Fruit fly (Drosophila melanogaster) whole organism, embryonic: Measurements from ENCODE around the gene CG12012.

Experiments
- Adf1 ChIP-seq: fragments of 200-800 bp; sonication (Bioruptor generic); IDR thresholded peaks from 2 replicates; pipeline ENCODE4 v1.3.6; 2022; ENCODE audit warnings: missing biosample characterization, missing genetic modification characterization
- CG11247 ChIP-seq: fragments of 200-800 bp; sonication (Bioruptor generic); IDR thresholded peaks from 2 replicates; pipeline ENCODE4 v1.3.6; 2022; ENCODE audit warnings: missing biosample characterization, missing genetic modification characterization
- CG13894 ChIP-seq: fragments of 200-800 bp; sonication (Bioruptor generic); optimal IDR thresholded peaks from 3 replicates; lab custom pipeline; 2018; ENCODE audit warnings: missing biosample characterization, mild to moderate bottlenecking, missing genetic modification characterization, moderate library complexity
- CG14441 ChIP-seq: fragments of 200-800 bp; sonication (Bioruptor generic); IDR thresholded peaks from 2 replicates; pipeline ENCODE4 v1.3.6; 2022; ENCODE audit warnings: missing biosample characterization, missing genetic modification characterization
- CG14667 ChIP-seq: fragments of 200-800 bp; sonication (Bioruptor generic); IDR thresholded peaks from 2 replicates; pipeline ENCODE4 v1.3.6; 2022; ENCODE audit warnings: missing biosample characterization, missing genetic modification characterization
- CG17186 ChIP-seq: fragments of 200-800 bp; sonication (Bioruptor generic); optimal IDR thresholded peaks from 3 replicates; lab custom pipeline; 2017; ENCODE audit warnings: missing biosample characterization, missing genetic modification reagents, missing genetic modification characterization
- CG17829 ChIP-seq: fragments of 200-800 bp; optimal IDR thresholded peaks from 2 replicates; lab custom pipeline; 2019; ENCODE audit warnings: missing biosample characterization, mild to moderate bottlenecking, missing genetic modification characterization, moderate library complexity
- CG2116 ChIP-seq: fragments of 200-800 bp; sonication (Bioruptor generic); optimal IDR thresholded peaks from 3 replicates; lab custom pipeline; 2018; ENCODE audit warnings: missing biosample characterization, mild to moderate bottlenecking, missing genetic modification characterization
- CG31224 ChIP-seq: fragments of 200-800 bp; sonication (Bioruptor generic); IDR thresholded peaks from 2 replicates; pipeline ENCODE4 v1.3.6; 2022; ENCODE audit warnings: missing biosample characterization, missing genetic modification characterization
- CG3847 ChIP-seq: fragments of 200-800 bp; sonication (Bioruptor generic); IDR thresholded peaks from 2 replicates; pipeline ENCODE4 v1.3.6; 2022; ENCODE audit warnings: missing biosample characterization, missing genetic modification characterization
- CG8924 ChIP-seq: fragments of 200-800 bp; optimal IDR thresholded peaks from 3 replicates; lab custom pipeline; 2019; ENCODE audit warnings: missing biosample characterization, mild to moderate bottlenecking, missing genetic modification characterization, moderate library complexity
- CG9437 ChIP-seq: fragments of 200-800 bp; sonication (Bioruptor generic); optimal IDR thresholded peaks from 2 replicates; lab custom pipeline; 2018; ENCODE audit warnings: missing biosample characterization, mild to moderate bottlenecking, missing genetic modification characterization
- CoRest ChIP-seq: fragments of 200-800 bp; sonication (Bioruptor generic); optimal IDR thresholded peaks from 3 replicates; lab custom pipeline; 2018; ENCODE audit warnings: missing biosample characterization, mild to moderate bottlenecking, missing genetic modification characterization, moderate library complexity
- Dbx ChIP-seq: fragments of 200-800 bp; sonication (Bioruptor generic); IDR thresholded peaks from 3 replicates; pipeline ENCODE4 v1.3.6; 2022; ENCODE audit warnings: missing biosample characterization, missing genetic modification characterization
- Drgx ChIP-seq: fragments of 200-800 bp; sonication (Bioruptor generic); IDR thresholded peaks from 2 replicates; pipeline ENCODE4 v1.3.6; 2022; ENCODE audit warnings: missing biosample characterization, missing genetic modification characterization
- Ets97D ChIP-seq: fragments of 200-800 bp; sonication (Bioruptor generic); optimal IDR thresholded peaks from 3 replicates; lab custom pipeline; 2016; ENCODE audit warnings: missing biosample characterization, missing genetic modification characterization
- Hand ChIP-seq: fragments of 200-800 bp; sonication (Bioruptor generic); optimal IDR thresholded peaks from 2 replicates; lab custom pipeline; 2017; ENCODE audit warnings: mild to moderate bottlenecking, missing biosample characterization, missing genetic modification reagents, missing genetic modification characterization
- Max ChIP-seq: fragments of 200-800 bp; sonication (Bioruptor generic); optimal IDR thresholded peaks from 2 replicates; lab custom pipeline; 2016; ENCODE audit warnings: missing biosample characterization, mild to moderate bottlenecking, missing genetic modification characterization
- Med ChIP-seq: fragments of 200-800 bp; sonication (Bioruptor generic); peaks from one replicate; lab custom pipeline; 2016; ENCODE audit warnings: missing biosample characterization, missing genetic modification characterization, mild to moderate bottlenecking, inconsistent platforms, moderate library complexity
- Meics ChIP-seq: fragments of 200-800 bp; sonication (Bioruptor generic); optimal IDR thresholded peaks from 2 replicates; lab custom pipeline; 2017; ENCODE audit warnings: missing biosample characterization, mild to moderate bottlenecking, missing genetic modification characterization
- Oaz ChIP-seq: fragments of 200-800 bp; sonication (Bioruptor generic); IDR thresholded peaks from 2 replicates; pipeline ENCODE4 v1.3.6; 2022; ENCODE audit warnings: missing biosample characterization, missing genetic modification characterization
- Scr ChIP-seq: fragments of 200-800 bp; sonication (Bioruptor generic); IDR thresholded peaks from 2 replicates; pipeline ENCODE4 v1.3.6; 2022; ENCODE audit warnings: missing biosample characterization, missing genetic modification characterization; ENCODE audit not compliant: partially characterized antibody
- Sry-β ChIP-seq: fragments of 200-800 bp; sonication (Bioruptor generic); optimal IDR thresholded peaks from 2 replicates; lab custom pipeline; 2018; ENCODE audit warnings: missing biosample characterization, mild to moderate bottlenecking, missing genetic modification characterization, moderate library complexity
- abd-A ChIP-seq: fragments of 200-800 bp; sonication (Bioruptor generic); optimal IDR thresholded peaks from 3 replicates; lab custom pipeline; 2019; ENCODE audit warnings: missing biosample characterization, mild to moderate bottlenecking, missing genetic modification characterization, moderate library complexity
- ap ChIP-seq: fragments of 200-800 bp; sonication (Bioruptor generic); IDR thresholded peaks from 2 replicates; pipeline ENCODE4 v1.3.6; 2022; ENCODE audit warnings: missing biosample characterization, missing genetic modification characterization
- az2 ChIP-seq: fragments of 200-800 bp; sonication (Bioruptor generic); optimal IDR thresholded peaks from 3 replicates; lab custom pipeline; 2016; ENCODE audit warnings: missing biosample characterization, missing genetic modification characterization
- bcd ChIP-seq: fragments of 200-800 bp; sonication (Bioruptor generic); optimal IDR thresholded peaks from 2 replicates; lab custom pipeline; 2017; ENCODE audit warnings: missing biosample characterization, mild to moderate bottlenecking, missing genetic modification characterization
- cas ChIP-seq: fragments of 200-800 bp; sonication (Bioruptor generic); IDR thresholded peaks from 2 replicates; pipeline ENCODE4 v1.3.6; 2022; ENCODE audit warnings: missing biosample characterization, missing genetic modification characterization
- croc ChIP-seq: fragments of 200-800 bp; sonication (Bioruptor generic); conservative IDR thresholded peaks from 3 replicates; pipeline ENCODE4 v1.3.6; 2022; ENCODE audit warnings: missing biosample characterization, missing genetic modification characterization
- cwo ChIP-seq: fragments of 200-800 bp; sonication (Bioruptor generic); optimal IDR thresholded peaks from 3 replicates; lab custom pipeline; 2017; ENCODE audit warnings: missing biosample characterization, missing genetic modification characterization, mild to moderate bottlenecking, moderate library complexity, missing genetic modification reagents
- eve ChIP-seq, 2 experiments: fragments of >200 bp; optimal IDR thresholded peaks; 2 replicates each; lab custom pipeline; 2017; ENCODE audit warnings: missing biosample characterization in 2 of 2, missing genetic modification characterization in 2 of 2
- gcm ChIP-seq: fragments of 200-800 bp; sonication (Bioruptor generic); optimal IDR thresholded peaks from 2 replicates; lab custom pipeline; 2019; ENCODE audit warnings: missing biosample characterization, mild to moderate bottlenecking, missing genetic modification characterization, moderate library complexity
- jumu ChIP-seq: fragments of 200-800 bp; sonication (Bioruptor generic); optimal IDR thresholded peaks from 3 replicates; lab custom pipeline; 2016; ENCODE audit warnings: missing biosample characterization, missing genetic modification characterization
- kah ChIP-seq: fragments of 200-800 bp; sonication (Bioruptor generic); optimal IDR thresholded peaks from 2 replicates; lab custom pipeline; 2018; ENCODE audit warnings: missing biosample characterization, mild to moderate bottlenecking, missing genetic modification characterization
- lab ChIP-seq: fragments of 200-800 bp; sonication (Bioruptor generic); optimal IDR thresholded peaks from 3 replicates; lab custom pipeline; 2017; ENCODE audit warnings: missing biosample characterization, missing genetic modification characterization, mild to moderate bottlenecking, moderate library complexity, missing genetic modification reagents
- nmo ChIP-seq: fragments of 200-800 bp; sonication (Bioruptor generic); optimal IDR thresholded peaks from 2 replicates; lab custom pipeline; 2018; ENCODE audit warnings: missing biosample characterization, mild to moderate bottlenecking, missing genetic modification characterization, moderate library complexity
- nom ChIP-seq: fragments of 200-800 bp; sonication (Bioruptor generic); optimal IDR thresholded peaks from 2 replicates; lab custom pipeline; 2017; ENCODE audit warnings: missing biosample characterization, missing genetic modification characterization, mild to moderate bottlenecking, moderate library complexity, missing genetic modification reagents
- pan ChIP-seq, 4 experiments: fragments of >200 bp in 3 of 4; fragments of 200-800 bp in 1 of 4; sonication (Bioruptor generic) in 1 of 4; optimal IDR thresholded peaks in 3 of 4; IDR thresholded peaks in 1 of 4; 2 replicates each; pipeline versions ENCODE4 v1.3.6 to Lab custom; 2017 to 2022; ENCODE audit warnings: missing biosample characterization in 2 of 4, missing genetic modification characterization in 2 of 4, mixed read lengths in 1 of 4
- prd ChIP-seq, 3 experiments: fragments of >200 bp in 2 of 3; fragments of 200-800 bp in 1 of 3; sonication (Bioruptor generic) in 1 of 3; optimal IDR thresholded peaks in 2 of 3; IDR thresholded peaks in 1 of 3; 2 replicates in 2 of 3; 3 replicates in 1 of 3; pipeline versions ENCODE4 v1.3.6 to Lab custom; 2017 to 2022; ENCODE audit warnings: missing biosample characterization in 1 of 3, missing genetic modification characterization in 1 of 3
- ro ChIP-seq: fragments of 200-800 bp; sonication (Bioruptor generic); IDR thresholded peaks from 2 replicates; pipeline ENCODE4 v1.3.6; 2022; ENCODE audit warnings: missing biosample characterization, missing genetic modification characterization
- tna ChIP-seq: fragments of 200-800 bp; sonication (Bioruptor generic); IDR thresholded peaks from 2 replicates; pipeline ENCODE4 v1.3.6; 2022; ENCODE audit warnings: missing biosample characterization, missing genetic modification characterization; ENCODE audit not compliant: partially characterized antibody
- unpg ChIP-seq: fragments of 200-800 bp; sonication (Bioruptor generic); optimal IDR thresholded peaks from 3 replicates; lab custom pipeline; 2018; ENCODE audit warnings: missing biosample characterization, mild to moderate bottlenecking, missing genetic modification characterization, moderate library complexity
- usp ChIP-seq: fragments of >200 bp; optimal IDR thresholded peaks from 2 replicates; lab custom pipeline; 2017; ENCODE audit warnings: missing biosample characterization, missing genetic modification characterization
- zf30C ChIP-seq: fragments of 200-800 bp; sonication (Bioruptor generic); optimal IDR thresholded peaks from 3 replicates; lab custom pipeline; 2018; ENCODE audit warnings: missing biosample characterization, mild to moderate bottlenecking, missing genetic modification characterization

CG12012 gene

dm6 chr3L:3399249-3399922, 22.8 kb downstream of the CG12012 start (continued):
- no peak for TF ChIP-seq prd (optimal IDR thresholded peaks at IDR 0.05; lab: Kevin White, UChicago)
- 0 out of 3 replicates have a peak, but pooled peaks have one; percentile 21 for TF ChIP-seq prd (GFP tag; IDR thresholded peaks at IDR 0.05; lab: Robert Waterston, UW)
- peak; percentile 11 for TF ChIP-seq unpg (GFP tag; lab: Kevin White, UChicago)
- TF ChIP-seq Sry-β: no peak
- TF ChIP-seq nom: peak; percentile 58

- TF ChIP-seq eve (GFP tag; optimal IDR thresholded peaks at IDR 0.05; lab: Kevin White, UChicago): peak in 1 of 2 experiments; percentile 11
- no peak for TF ChIP-seq ap (GFP tag; lab: Robert Waterston, UW)
- TF ChIP-seq, all 482 proteins: peak for 1
Measured at dm6 chr3L:3399923-3400309, 23.4 kb downstream of the CG12012 start.

- no peak for TF ChIP-seq pan (optimal IDR thresholded peaks at IDR 0.05; lab: Kevin White, UChicago)
- no peak for TF ChIP-seq pan (GFP tag; optimal IDR thresholded peaks at IDR 0.05 in 1 of 2, IDR thresholded peaks at IDR 0.05 in 1 of 2)
- no peak for TF ChIP-seq CG2116 (GFP tag; lab: Kevin White, UChicago)
- no peak for TF ChIP-seq nmo
- peak; percentile 0 for TF ChIP-seq CG13894 (tag; lab: Kevin White, UChicago)
- no peak for TF ChIP-seq Oaz (GFP tag; lab: Robert Waterston, UW)
- TF ChIP-seq CoRest (tag; lab: Kevin White, UChicago): no peak
- no peak for TF ChIP-seq bcd (GFP tag; lab: Kevin White, UChicago)
- TF ChIP-seq croc (GFP tag; lab: Robert Waterston, UW): no peak
- no peak for TF ChIP-seq jumu
- TF ChIP-seq Drgx (GFP tag; lab: Robert Waterston, UW): peak; percentile 48
- TF ChIP-seq cwo (GFP tag; lab: Kevin White, UChicago): no peak
- TF ChIP-seq cas (GFP tag; lab: Robert Waterston, UW): no peak
- TF ChIP-seq CG9437: no peak
- TF ChIP-seq kah: no peak
- no peak for TF ChIP-seq CG8924 (tag; lab: Kevin White, UChicago)
- TF ChIP-seq Dbx: 0 out of 3 replicates have a peak, but pooled peaks have one; percentile 41
- TF ChIP-seq abd-A (tag; lab: Kevin White, UChicago): peak; percentile 13
- no peak for TF ChIP-seq zf30C
- no peak for TF ChIP-seq usp (GFP tag; lab: Kevin White, UChicago)
- no peak; the same call in 1 of the 2 replicates for TF ChIP-seq Adf1 (GFP tag; lab: Robert Waterston, UW)
- TF ChIP-seq gcm (GFP tag; lab: Kevin White, UChicago): no peak
- TF ChIP-seq Ets97D: no peak
- no peak for TF ChIP-seq Max (GFP tag; lab: Kevin White, UChicago)
- peak; percentile 16 for TF ChIP-seq CG17829 (tag; lab: Kevin White, UChicago)
- no peak for TF ChIP-seq CG3847 (GFP tag; lab: Robert Waterston, UW)
- TF ChIP-seq CG17186 (GFP tag; lab: Kevin White, UChicago): no peak
- TF ChIP-seq Scr (GFP tag; lab: Robert Waterston, UW): no peak
- TF ChIP-seq CG11247 (GFP tag; lab: Robert Waterston, UW): 0 out of 2 replicates have a peak, but pooled peaks have one; percentile 22
- no peak for TF ChIP-seq CG14667 (GFP tag; lab: Robert Waterston, UW)
- TF ChIP-seq tna (GFP tag; lab: Robert Waterston, UW): no peak
- no peak for TF ChIP-seq az2 (GFP tag; lab: Kevin White, UChicago)
- TF ChIP-seq Med: peak; percentile 67
- no peak for TF ChIP-seq Hand (GFP tag; lab: Kevin White, UChicago)
- TF ChIP-seq Meics (GFP tag; lab: Kevin White, UChicago): peak; percentile 8
- TF ChIP-seq lab: peak; percentile 35
- no peak for TF ChIP-seq CG14441 (GFP tag; lab: Robert Waterston, UW)
- no peak for TF ChIP-seq ro (GFP tag; lab: Robert Waterston, UW)
- TF ChIP-seq CG31224 (GFP tag; lab: Robert Waterston, UW): no peak
Measured at dm6 chr3L:3400555-3401198, 24.1 kb downstream of the CG12012 start.
